Worm (Caenorhabditis elegans) whole organism, L4/young adult: ENCODE measurements around the gene F46B3.23.

Experiments used
- dao-5 ChIP-seq: sonication (generic microtip); optimal IDR thresholded peaks from 2 replicates; lab custom pipeline; 2016; ENCODE audit warnings: missing genotype, missing genetic modification characterization, moderate library complexity, missing compliant biosample characterization
- him-1 ChIP-seq: sonication (generic microtip); optimal IDR thresholded peaks from 2 replicates; lab custom pipeline; 2016; ENCODE audit warnings: missing genotype, missing genetic modification reagents, missing genetic modification characterization, missing compliant biosample characterization

- no peak for TF ChIP-seq dao-5 (tag; lab: Kevin White, UChicago)
- no peak for TF ChIP-seq him-1 (tag; lab: Kevin White, UChicago)
These were observed 3.0 kb upstream of the F46B3.23 start, which contains the start of gene grd-2 for ce11 chrV:20609494-20609893.
